Worm (Caenorhabditis elegans): Measurements from ENCODE around the gene mop-25.1.
A peak's percentile ranks its signal among the peaks of the same experiment; 100 is the strongest.

Gene mop-25.1

ce11 chrX:3994418-3994817 is 17.6 kb upstream of the mop-25.1 start (continued):
- TF ChIP-seq ceh-24 (tag; optimal IDR thresholded peaks at IDR 0.05) (no peak), dmd-4 (tag; optimal IDR thresholded peaks at IDR 0.05; ENCODE audit: borderline replicate concordance) (no peak), pax-1 (tag; optimal IDR thresholded peaks at IDR 0.05) (no peak), sox-2 (GFP tag; IDR thresholded peaks at IDR 0.05) (peak; percentile 44; the same call in 1 of the 2 replicates), fkh-6 (tag; optimal IDR thresholded peaks at IDR 0.05) (peak; percentile 71), hlh-8 (tag; optimal IDR thresholded peaks at IDR 0.05) (no peak), ceh-48 (tag; optimal IDR thresholded peaks at IDR 0.05) (peak; percentile 27), pqm-1 (tag; optimal IDR thresholded peaks at IDR 0.05) (no peak), ztf-16 (tag; optimal IDR thresholded peaks at IDR 0.05) (peak; percentile 21), madf-2 (tag; optimal IDR thresholded peaks at IDR 0.05) (peak; percentile 16), gmeb-2 (tag; optimal IDR thresholded peaks at IDR 0.05) (peak; percentile 57), K09A11.1 (tag; optimal IDR thresholded peaks at IDR 0.05; ENCODE audit: insufficient read depth) (peak; percentile 25), tbx-2 (tag; optimal IDR thresholded peaks at IDR 0.05) (peak; percentile 32), fax-1 (tag; optimal IDR thresholded peaks at IDR 0.05) (peak; percentile 43), Y22D7AL.16 (tag; optimal IDR thresholded peaks at IDR 0.05) (peak; percentile 38)

- TF ChIP-seq zip-5 (tag; optimal IDR thresholded peaks at IDR 0.05) (no peak), mec-3 (tag; optimal IDR thresholded peaks at IDR 0.05; ENCODE audit: borderline replicate concordance) (no peak), tbx-7 (tag; optimal IDR thresholded peaks at IDR 0.05) (no peak)
These were observed 15.0 kb upstream of the mop-25.1 start, which contains the start of gene R02E12.5 for ce11 chrX:3997040-3997439. Gene R02E12.5, plus strand, starts transcription at chrX:3997340.

ce11 chrX:4003220-4003619 is 8.8 kb upstream of the mop-25.1 start, which contains the start of gene R02E12.12:
Gene R02E12.12, plus strand, starts transcription at chrX:4003520.
- TF ChIP-seq elt-4 (tag; optimal IDR thresholded peaks at IDR 0.05) (no peak), sdc-2 (tag; optimal IDR thresholded peaks at IDR 0.05) (no peak), zip-5 (tag; optimal IDR thresholded peaks at IDR 0.05) (no peak), nhr-232 (tag; optimal IDR thresholded peaks at IDR 0.05) (no peak), dmd-4 (tag; optimal IDR thresholded peaks at IDR 0.05; ENCODE audit: borderline replicate concordance) (no peak), pag-3 (tag; optimal IDR thresholded peaks at IDR 0.05; ENCODE audit: borderline replicate concordance) (no peak), lin-11 (tag; optimal IDR thresholded peaks at IDR 0.05) (no peak)

- no peak for TF ChIP-seq fkh-10 (GFP tag; optimal IDR thresholded peaks at IDR 0.05)
- TF ChIP-seq pqm-1 (tag; optimal IDR thresholded peaks at IDR 0.05), result no peak
- TF ChIP-seq sdc-2 (tag; optimal IDR thresholded peaks at IDR 0.05), result no peak
- no peak for TF ChIP-seq elt-2 (tag; optimal IDR thresholded peaks at IDR 0.05)
- no peak for TF ChIP-seq unc-86 (tag; optimal IDR thresholded peaks at IDR 0.05)
- no peak for TF ChIP-seq hlh-6 (tag; optimal IDR thresholded peaks at IDR 0.05)
- TF ChIP-seq sox-4 (tag; optimal IDR thresholded peaks at IDR 0.05), result no peak
- TF ChIP-seq ztf-16 (tag; optimal IDR thresholded peaks at IDR 0.05), result no peak
- no peak for TF ChIP-seq pag-3 (tag; optimal IDR thresholded peaks at IDR 0.05; ENCODE audit: borderline replicate concordance)
- no peak for TF ChIP-seq Y22D7AL.16 (tag; optimal IDR thresholded peaks at IDR 0.05)
- no peak for TF ChIP-seq hlh-13 (GFP tag; optimal IDR thresholded peaks at IDR 0.05)
- no peak for TF ChIP-seq ceh-18 (tag; optimal IDR thresholded peaks at IDR 0.05)
These were observed 7.0 kb upstream of the mop-25.1 start, which contains the start of gene R02E12.4 for ce11 chrX:4005014-4005413. Gene R02E12.4, plus strand, starts transcription at chrX:4005314.

- TF ChIP-seq eyg-1 (tag; optimal IDR thresholded peaks at IDR 0.05) (no peak), tbx-2 (tag; optimal IDR thresholded peaks at IDR 0.05) (no peak)
These were observed 5.1 kb upstream of the mop-25.1 start for ce11 chrX:4006966-4007365.

ce11 chrX:4007724-4008123 is 4.3 kb upstream of the mop-25.1 start:
- TF ChIP-seq elt-2 (tag; optimal IDR thresholded peaks at IDR 0.05) (peak; percentile 19), odd-2 (tag; optimal IDR thresholded peaks at IDR 0.05) (no peak)

All from whole organism, late embryonic.